Fruit fly (Drosophila melanogaster): ENCODE results near the gene CG33920.

The CG33920 gene

dm6 chr3R:31059807-31060707 lies 15.2 kb upstream of the CG33920 start (continued):
- TF ChIP-seq ATbp (GFP tag; optimal IDR thresholded peaks at IDR 0.05) (no peak), Blimp-1 (GFP tag; optimal IDR thresholded peaks at IDR 0.05) (peak; percentile 35), zfh1 (GFP tag; IDR thresholded peaks at IDR 0.05) (peak; percentile 49; the same call in 1 of the 3 replicates), ems (GFP tag; optimal IDR thresholded peaks at IDR 0.05) (no peak), pho (GFP tag; optimal IDR thresholded peaks at IDR 0.05) (peak; percentile 47), Fer2 (tag; optimal IDR thresholded peaks at IDR 0.05) (no peak), CG3407 (GFP tag; optimal IDR thresholded peaks at IDR 0.05) (no peak), HLH4C (GFP tag; IDR thresholded peaks at IDR 0.05; ENCODE audit: partially characterized antibody) (0 out of 3 replicates have a peak, but pooled peaks have one; percentile 38), CG8765 (GFP tag; IDR thresholded peaks at IDR 0.05) (no peak), Lhr (GFP tag; optimal IDR thresholded peaks at IDR 0.05) (no peak), CG9609 (GFP tag; optimal IDR thresholded peaks at IDR 0.05) (peak; percentile 61), CG4617 (GFP tag; optimal IDR thresholded peaks at IDR 0.05; ENCODE audit: borderline replicate concordance) (no peak), CG2678 (tag; optimal IDR thresholded peaks at IDR 0.05) (peak; percentile 40), ewg (GFP tag; optimal IDR thresholded peaks at IDR 0.05) (peak; percentile 80), CG3847 (GFP tag; IDR thresholded peaks at IDR 0.05) (no peak; the same call in 1 of the 2 replicates), ap (GFP tag; IDR thresholded peaks at IDR 0.05) (peak; percentile 40), Six4 (GFP tag; optimal IDR thresholded peaks at IDR 0.05) (no peak), ind (GFP tag; optimal IDR thresholded peaks at IDR 0.05) (peak; percentile 45), wdn (GFP tag; IDR thresholded peaks at IDR 0.05) (no peak), CG9437 (GFP tag; optimal IDR thresholded peaks at IDR 0.05) (no peak), CG13296 (GFP tag; optimal IDR thresholded peaks at IDR 0.05) (no peak), Chrac-16 (GFP tag; optimal IDR thresholded peaks at IDR 0.05) (peak; percentile 49), odd (GFP tag; optimal IDR thresholded peaks at IDR 0.05) (peak; percentile 3), CG2889 (GFP tag; IDR thresholded peaks at IDR 0.05) (0 out of 3 replicates have a peak, but pooled peaks have one; percentile 7), CG10959 (GFP tag; IDR thresholded peaks at IDR 0.05) (no peak), Ets97D (GFP tag; optimal IDR thresholded peaks at IDR 0.05) (no peak), Sox100B (GFP tag; optimal IDR thresholded peaks at IDR 0.05) (peak; percentile 57), bcd (GFP tag; optimal IDR thresholded peaks at IDR 0.05) (peak; percentile 6), CG17829 (tag; optimal IDR thresholded peaks at IDR 0.05) (peak; percentile 4), sc (optimal IDR thresholded peaks at IDR 0.05) (no peak), sc (GFP tag; optimal IDR thresholded peaks at IDR 0.05) (no peak), CG1647 (GFP tag; optimal IDR thresholded peaks at IDR 0.05) (no peak), usp (GFP tag; optimal IDR thresholded peaks at IDR 0.05) (no peak), chn (GFP tag; optimal IDR thresholded peaks at IDR 0.05) (peak; percentile 44), CG13424 (tag; optimal IDR thresholded peaks at IDR 0.05) (peak; percentile 21), inv (GFP tag; IDR thresholded peaks at IDR 0.05; ENCODE audit: partially characterized antibody) (no peak), Scr (GFP tag; IDR thresholded peaks at IDR 0.05; ENCODE audit: partially characterized antibody) (no peak), Optix (GFP tag; IDR thresholded peaks at IDR 0.05) (peak; percentile 53; the same call in 2 of the 3 replicates), trh (GFP tag; optimal IDR thresholded peaks at IDR 0.05) (peak; percentile 18), CG15696 (tag; optimal IDR thresholded peaks at IDR 0.05) (no peak), ranshi (GFP tag; IDR thresholded peaks at IDR 0.05) (0 out of 2 replicates have a peak, but pooled peaks have one; percentile 32), Ada2b (GFP tag; IDR thresholded peaks at IDR 0.05) (peak; percentile 46), CG11560 (tag; IDR thresholded peaks at IDR 0.05) (no peak), Meics (GFP tag; optimal IDR thresholded peaks at IDR 0.05) (peak; percentile 55), so (GFP tag; IDR thresholded peaks at IDR 0.05) (peak; percentile 38; the same call in 1 of the 3 replicates), Sox102F (GFP tag; optimal IDR thresholded peaks at IDR 0.05) (peak; percentile 51), gt (GFP tag; IDR thresholded peaks at IDR 0.05) (no peak), gem (tag; optimal IDR thresholded peaks at IDR 0.05) (peak; percentile 68), Xbp1 (GFP tag; optimal IDR thresholded peaks at IDR 0.05) (peak; percentile 38)

Measured in whole organism, embryonic.